Worm (Caenorhabditis elegans): ENCODE measurements around the gene T24H10.5.

Gene T24H10.5

DNA sequence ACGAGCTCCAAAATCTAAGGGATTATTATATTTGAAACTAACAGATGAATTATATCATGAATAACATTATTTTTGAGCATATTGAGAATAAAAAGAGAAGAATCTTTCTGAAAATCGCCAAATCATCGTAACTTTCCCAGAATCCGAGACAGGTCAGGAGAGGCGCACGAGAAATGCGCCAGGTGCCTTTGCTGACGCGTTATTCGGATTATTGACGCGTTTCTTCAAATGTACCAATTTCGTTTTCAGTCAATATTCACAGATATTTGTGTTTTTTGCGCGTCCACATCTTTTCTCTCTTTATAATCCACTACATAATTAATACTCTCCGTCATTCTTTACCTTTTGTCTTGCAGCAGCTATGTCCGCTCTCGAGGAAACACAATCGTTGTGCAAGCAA, 1.9 kb upstream of the T24H10.5 start, which contains the start of gene T24H10.1:
TSS of gene T24H10.1 (plus strand) at position 355 of the 400 bp plus-strand sequence.
- TF ChIP-seq tbx-8 (GFP tag; optimal IDR thresholded peaks at IDR 0.05) (no peak), pha-4 (tag; optimal IDR thresholded peaks at IDR 0.05) (peak; percentile 61), elt-3 (tag; optimal IDR thresholded peaks at IDR 0.05) (no peak), mep-1 (tag; optimal IDR thresholded peaks at IDR 0.05) (peak; percentile 38), cnd-1 (tag; optimal IDR thresholded peaks at IDR 0.05) (peak; percentile 30), lin-13 (tag; optimal IDR thresholded peaks at IDR 0.05) (peak; percentile 77), ces-1 (GFP tag; optimal IDR thresholded peaks at IDR 0.05) (peak; percentile 11), blmp-1 (tag; optimal IDR thresholded peaks at IDR 0.05) (no peak), unc-120 (tag; optimal IDR thresholded peaks at IDR 0.05; ENCODE audit: poor library complexity, severe bottlenecking) (peak; percentile 6), drap-1 (GFP tag; optimal IDR thresholded peaks at IDR 0.05) (no peak), ztf-11 (tag; optimal IDR thresholded peaks at IDR 0.05) (no peak), lsy-2 (tag; optimal IDR thresholded peaks at IDR 0.05) (peak; percentile 27)

DNA sequence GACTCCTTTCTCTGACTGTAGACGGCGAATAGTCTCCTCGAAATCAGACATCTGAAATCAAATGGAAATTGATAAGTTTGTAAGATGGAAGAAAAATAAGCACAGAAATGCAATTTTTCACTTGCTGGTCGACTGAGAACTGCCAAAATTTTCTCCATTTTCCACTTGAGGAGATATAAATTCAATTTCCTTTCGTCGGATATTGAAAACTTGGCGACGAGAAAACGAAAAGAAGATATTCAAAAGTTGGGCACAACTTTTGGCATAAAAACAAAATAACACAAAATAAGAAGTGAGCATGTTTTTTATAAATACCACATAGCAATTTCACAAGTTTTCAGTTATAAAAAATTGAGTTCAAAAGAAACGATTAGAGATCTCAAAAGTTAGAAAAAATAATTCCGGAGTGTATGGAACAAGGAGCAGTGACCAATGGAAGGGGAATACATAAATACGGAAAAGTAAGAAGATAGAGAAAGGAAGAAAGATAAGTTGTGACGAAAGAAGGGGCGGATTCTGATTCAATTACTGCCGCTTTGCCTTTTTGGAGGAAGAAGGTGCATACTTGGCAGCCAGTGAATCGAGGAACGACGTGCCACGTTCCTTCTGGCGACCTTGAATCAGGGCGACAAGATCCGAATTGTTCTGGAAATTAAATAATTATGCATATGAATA, 6.3 kb downstream of the T24H10.5 start, which contains the start of gene dyrb-1:
TSS of gene dyrb-1 (minus strand) at position 51 of the 675 bp plus-strand sequence.
- TF ChIP-seq snpc-4 (tag; optimal IDR thresholded peaks at IDR 0.05) (no peak), ces-1 (GFP tag; optimal IDR thresholded peaks at IDR 0.05) (peak; percentile 76)

DNA sequence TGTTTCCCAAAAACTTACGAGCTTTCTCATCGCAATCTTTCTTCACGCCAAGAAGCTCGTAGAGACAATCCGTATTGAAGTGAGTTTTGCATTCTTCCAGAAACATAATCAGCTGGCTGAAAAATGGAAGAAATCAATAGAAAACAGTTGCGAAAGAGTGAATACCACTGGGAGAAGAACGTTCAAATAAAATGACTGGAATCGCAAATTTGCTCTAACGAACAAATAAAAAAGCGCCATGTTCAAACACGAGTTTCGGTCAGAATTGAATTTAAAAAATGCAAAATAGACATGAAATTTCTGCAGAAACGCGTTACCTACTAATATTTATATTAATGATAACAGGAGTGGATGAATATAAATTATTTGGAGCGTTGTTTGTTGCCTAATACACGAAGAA, 7.5 kb downstream of the T24H10.5 start, which contains the start of gene dnj-23:
TSS of gene dnj-23 (minus strand) at position 158 of the 400 bp plus-strand sequence.
- peak; percentile 6 for TF ChIP-seq ces-1 (GFP tag; optimal IDR thresholded peaks at IDR 0.05)
- no peak for TF ChIP-seq nhr-12 (tag; optimal IDR thresholded peaks at IDR 0.05)

DNA sequence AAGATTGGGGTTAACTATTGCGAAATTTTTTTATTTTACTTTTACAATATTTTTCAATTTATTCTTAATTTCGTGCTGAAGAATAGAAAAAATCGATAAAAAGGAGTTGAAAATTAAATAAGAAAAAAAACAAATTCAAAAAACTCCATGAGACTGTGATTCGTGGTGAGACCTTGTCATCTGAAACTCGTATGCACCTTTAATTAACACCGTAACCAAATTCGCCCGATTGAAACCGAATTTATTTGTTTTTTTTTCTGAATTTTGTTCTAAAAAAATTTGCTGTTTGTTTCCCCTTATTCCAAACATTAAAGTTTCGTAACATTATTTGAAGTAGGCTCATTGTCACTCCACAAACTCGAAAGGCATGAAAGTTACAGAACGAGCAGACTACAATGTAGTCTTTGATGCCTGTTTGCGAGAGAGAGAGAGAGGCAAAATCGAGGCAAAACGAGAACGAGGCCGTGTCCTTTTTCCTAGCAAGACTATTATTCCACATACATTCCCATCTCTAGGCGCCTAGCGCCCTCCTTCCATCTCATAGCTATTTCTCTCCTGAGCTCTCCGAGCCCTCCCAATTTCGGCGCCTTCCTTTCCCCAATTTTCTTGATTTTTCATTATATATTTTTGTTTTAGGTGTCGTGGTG, 8.1 kb downstream of the T24H10.5 start, which contains the start of gene T24H10.4:
TSS of gene T24H10.4 (plus strand) at position 630 of the 647 bp plus-strand sequence.
- TF ChIP-seq ham-2 (GFP tag; optimal IDR thresholded peaks at IDR 0.05) (no peak), ces-1 (GFP tag; optimal IDR thresholded peaks at IDR 0.05) (peak; percentile 19), cnd-1 (tag; optimal IDR thresholded peaks at IDR 0.05) (no peak), lsy-2 (tag; optimal IDR thresholded peaks at IDR 0.05) (no peak), blmp-1 (tag; optimal IDR thresholded peaks at IDR 0.05) (no peak)

DNA sequence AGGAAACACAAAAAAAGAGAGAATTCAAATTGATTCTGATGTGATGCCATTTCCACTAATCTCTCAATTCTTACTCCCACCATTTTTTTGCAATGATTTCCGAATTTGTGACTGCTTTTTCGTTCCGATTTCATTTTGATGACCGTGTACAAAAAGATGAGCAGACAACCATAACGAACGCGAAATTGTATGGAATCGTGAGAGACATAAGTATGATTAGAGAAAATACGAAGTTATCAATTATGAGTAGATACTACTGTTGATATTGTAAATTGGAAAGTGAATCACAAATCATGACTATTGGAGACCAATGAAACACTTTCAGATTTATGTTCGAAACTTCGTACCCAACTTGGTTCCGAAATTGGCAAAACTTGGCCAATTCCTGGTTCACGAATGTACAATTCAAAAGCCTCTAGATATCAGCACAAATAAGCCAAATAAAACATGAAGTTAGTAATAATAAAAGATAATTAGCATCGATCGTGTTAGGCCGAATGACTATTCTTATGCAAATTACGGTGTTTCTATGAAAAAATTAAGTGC, 10.6 kb downstream of the T24H10.5 start:
- TF ChIP-seq nhr-76 (tag; optimal IDR thresholded peaks at IDR 0.05) (no peak), elt-1 (tag; optimal IDR thresholded peaks at IDR 0.05; ENCODE audit: borderline replicate concordance, insufficient read depth) (no peak), M03D4.4 (tag; optimal IDR thresholded peaks at IDR 0.05) (no peak), sem-2 (GFP tag; optimal IDR thresholded peaks at IDR 0.05) (no peak), flh-1 (GFP tag; optimal IDR thresholded peaks at IDR 0.05) (no peak), bed-3 (GFP tag; optimal IDR thresholded peaks at IDR 0.05) (no peak), mab-5 (tag; optimal IDR thresholded peaks at IDR 0.05) (no peak), lin-13 (tag; optimal IDR thresholded peaks at IDR 0.05) (no peak), lin-32 (GFP tag; optimal IDR thresholded peaks at IDR 0.05) (no peak), nhr-28 (tag; optimal IDR thresholded peaks at IDR 0.05) (no peak), hlh-1 (tag; optimal IDR thresholded peaks at IDR 0.05) (no peak), nhr-237 (tag; optimal IDR thresholded peaks at IDR 0.05) (no peak), mls-2 (tag; optimal IDR thresholded peaks at IDR 0.05) (no peak), ces-1 (GFP tag; optimal IDR thresholded peaks at IDR 0.05) (no peak), pha-4 (tag; optimal IDR thresholded peaks at IDR 0.05) (no peak), ceh-43 (GFP tag; optimal IDR thresholded peaks at IDR 0.05) (no peak), tbx-8 (GFP tag; optimal IDR thresholded peaks at IDR 0.05) (no peak), ceh-83 (GFP tag; optimal IDR thresholded peaks at IDR 0.05) (no peak), ham-2 (GFP tag; optimal IDR thresholded peaks at IDR 0.05) (no peak)
